Worm (Caenorhabditis elegans) whole organism, early embryonic: ENCODE results near the gene T25B6.3.
A peak's percentile ranks its signal among the peaks of the same experiment; 100 is the strongest.

Experiments used
- B0310.2 ChIP-seq: sonication (generic microtip); optimal IDR thresholded peaks from 2 replicates; lab custom pipeline; 2016; ENCODE audit warnings: mild to moderate bottlenecking, missing genetic modification characterization, missing compliant biosample characterization
- F13C5.2 ChIP-seq: sonication (generic microtip); optimal IDR thresholded peaks from 2 replicates; lab custom pipeline; 2017; ENCODE audit warnings: mild to moderate bottlenecking, missing genetic modification characterization, inconsistent platforms, missing compliant biosample characterization
- aly-1 ChIP-seq: sonication (generic microtip); optimal IDR thresholded peaks from 2 replicates; lab custom pipeline; 2016; ENCODE audit warnings: missing genetic modification characterization, missing compliant biosample characterization
- ama-1 ChIP-seq: fragments of 150-350 bp; optimal IDR thresholded peaks from 2 replicates; lab custom pipeline; 2014
- ceh-13 ChIP-seq: fragments of 200-800 bp; sonication (Bioruptor generic); optimal IDR thresholded peaks from 2 replicates; lab custom pipeline; 2018; ENCODE audit warnings: mild to moderate bottlenecking, missing genetic modification characterization, missing compliant biosample characterization
- ceh-36 ChIP-seq: sonication (generic microtip); optimal IDR thresholded peaks from 2 replicates; lab custom pipeline; 2016; ENCODE audit warnings: missing genetic modification characterization, inconsistent platforms, missing compliant biosample characterization
- ets-7 ChIP-seq: sonication (generic microtip); optimal IDR thresholded peaks from 2 replicates; lab custom pipeline; 2016; ENCODE audit warnings: missing genotype, missing genetic modification characterization, missing compliant biosample characterization
- flt-1 ChIP-seq: fragments of 200-800 bp; sonication (Bioruptor generic); IDR thresholded peaks from 2 replicates; pipeline ENCODE4 v1.3.6; 2022; ENCODE audit warnings: missing genetic modification characterization, missing compliant biosample characterization
- hmbx-1 ChIP-seq: sonication (generic microtip); optimal IDR thresholded peaks from 2 replicates; lab custom pipeline; 2016; ENCODE audit warnings: mild to moderate bottlenecking, missing genetic modification characterization, missing compliant biosample characterization
- hmg-4 ChIP-seq: fragments of 200-800 bp; sonication (Bioruptor generic); optimal IDR thresholded peaks from 2 replicates; lab custom pipeline; 2018; ENCODE audit warnings: mild to moderate bottlenecking, missing genetic modification characterization, missing compliant biosample characterization
- hnd-1 ChIP-seq: sonication (generic microtip); optimal IDR thresholded peaks from 2 replicates; lab custom pipeline; 2016; ENCODE audit warnings: missing genetic modification characterization, missing compliant biosample characterization
- pes-1 ChIP-seq: fragments of 200-800 bp; sonication (Bioruptor generic); IDR thresholded peaks from 2 replicates; pipeline ENCODE4 v1.3.6; 2022; ENCODE audit warnings: missing genetic modification reagents, missing genetic modification characterization, missing compliant biosample characterization
- scrt-1 ChIP-seq: fragments of 200-800 bp; sonication (Bioruptor generic); IDR thresholded peaks from 2 replicates; pipeline ENCODE4 v1.3.6; 2022; ENCODE audit warnings: missing genetic modification characterization, missing compliant biosample characterization
- sea-1 ChIP-seq: fragments of 200-800 bp; sonication (Bioruptor generic); conservative IDR thresholded peaks from 2 replicates; pipeline ENCODE4 v1.3.6; 2022; ENCODE audit warnings: missing genetic modification characterization, missing compliant biosample characterization
- tbx-11 ChIP-seq: fragments of 200-800 bp; sonication (Bioruptor generic); IDR thresholded peaks from 2 replicates; pipeline ENCODE4 v1.3.6; 2022; ENCODE audit warnings: missing genetic modification characterization, missing compliant biosample characterization
- tbx-37 ChIP-seq: fragments of 200-800 bp; sonication (Bioruptor generic); conservative IDR thresholded peaks from 2 replicates; pipeline ENCODE4 v1.3.6; 2022; ENCODE audit warnings: missing genetic modification reagents, missing genetic modification characterization, missing compliant biosample characterization
- tra-4 ChIP-seq: sonication (generic microtip); optimal IDR thresholded peaks from 2 replicates; lab custom pipeline; 2017; ENCODE audit warnings: missing genetic modification characterization, missing compliant biosample characterization

T25B6.3 gene

ce11 chrX:9027304-9027703 lies at the start of gene T25B6.3:
TSS of gene T25B6.3 (plus strand) at chrX:9027604.
- no peak for TF ChIP-seq ets-7
- no peak for TF ChIP-seq tbx-37
- TF ChIP-seq F13C5.2 = no peak
- no peak for TF ChIP-seq aly-1 (tag; lab: Kevin White, UChicago)
- TF ChIP-seq tra-4 (tag; lab: Kevin White, UChicago) = no peak
- no peak for TF ChIP-seq sea-1 (GFP tag; lab: Robert Waterston, UW)
- no peak for TF ChIP-seq hmg-4 (GFP tag; lab: Kevin White, UChicago)
- no peak for TF ChIP-seq pes-1
- TF ChIP-seq ama-1 (lab: Kevin White, UChicago) = no peak
- no peak for TF ChIP-seq ceh-36 (tag; lab: Kevin White, UChicago)
- TF ChIP-seq hnd-1 (tag; lab: Kevin White, UChicago) = no peak
- TF ChIP-seq scrt-1 (GFP tag; lab: Robert Waterston, UW) = no peak
- TF ChIP-seq ceh-13 (GFP tag; lab: Kevin White, UChicago) = no peak
- no peak for TF ChIP-seq tbx-11
- TF ChIP-seq flt-1 (GFP tag; lab: Robert Waterston, UW) = no peak
- TF ChIP-seq B0310.2 (tag; lab: Kevin White, UChicago) = no peak
- no peak for TF ChIP-seq hmbx-1 (tag; lab: Kevin White, UChicago)

- no peak for TF ChIP-seq ceh-13 (GFP tag; lab: Kevin White, UChicago)
- TF ChIP-seq aly-1 (tag; lab: Kevin White, UChicago) = no peak
- TF ChIP-seq scrt-1 (GFP tag; lab: Robert Waterston, UW) = no peak
- no peak for TF ChIP-seq hmg-4 (GFP tag; lab: Kevin White, UChicago)
- no peak for TF ChIP-seq hmbx-1 (tag; lab: Kevin White, UChicago)
- no peak for TF ChIP-seq F13C5.2
- no peak for TF ChIP-seq sea-1 (GFP tag; lab: Robert Waterston, UW)
- no peak for TF ChIP-seq pes-1
- TF ChIP-seq B0310.2 (tag; lab: Kevin White, UChicago) = no peak
- TF ChIP-seq hnd-1 (tag; lab: Kevin White, UChicago) = no peak
- TF ChIP-seq flt-1 (GFP tag; lab: Robert Waterston, UW) = no peak
- no peak for TF ChIP-seq tbx-37
- TF ChIP-seq tbx-11 = no peak
- TF ChIP-seq ceh-36 (tag; lab: Kevin White, UChicago) = no peak
- TF ChIP-seq ama-1 (lab: Kevin White, UChicago) = no peak
These were observed 46.7 kb upstream of the T25B6.3 start, which contains the start of gene nmur-1 for ce11 chrX:8980676-8981075. TSS of gene nmur-1 (plus strand) at chrX:8980976.

ce11 chrX:8986452-8986851 lies 41.0 kb upstream of the T25B6.3 start:
- TF ChIP-seq scrt-1 (GFP tag; lab: Robert Waterston, UW) (no peak), hmg-4 (GFP tag; lab: Kevin White, UChicago) (no peak), B0310.2 (tag; lab: Kevin White, UChicago) (no peak), ama-1 (lab: Kevin White, UChicago) (no peak), F13C5.2 (no peak), pes-1 (no peak), tra-4 (tag; lab: Kevin White, UChicago) (no peak), ceh-36 (tag; lab: Kevin White, UChicago) (no peak), flt-1 (GFP tag; lab: Robert Waterston, UW) (no peak)

ce11 chrX:8987828-8988227 lies 39.6 kb upstream of the T25B6.3 start, which contains the start of gene twk-18:
TSS of gene twk-18 (plus strand) at chrX:8988128.
- TF ChIP-seq tra-4 (tag; lab: Kevin White, UChicago) = no peak
- TF ChIP-seq ceh-36 (tag; lab: Kevin White, UChicago) = no peak
- TF ChIP-seq tbx-11 = no peak
- no peak for TF ChIP-seq ceh-13 (GFP tag; lab: Kevin White, UChicago)
- TF ChIP-seq aly-1 (tag; lab: Kevin White, UChicago) = no peak

- TF ChIP-seq scrt-1 (GFP tag; lab: Robert Waterston, UW) (no peak), ceh-13 (GFP tag; lab: Kevin White, UChicago) (no peak), F13C5.2 (no peak), ceh-36 (tag; lab: Kevin White, UChicago) (no peak), sea-1 (GFP tag; lab: Robert Waterston, UW) (no peak), tra-4 (tag; lab: Kevin White, UChicago) (no peak), ets-7 (no peak), pes-1 (no peak), B0310.2 (tag; lab: Kevin White, UChicago) (no peak), hnd-1 (tag; lab: Kevin White, UChicago) (no peak), ama-1 (lab: Kevin White, UChicago) (no peak), hmbx-1 (tag; lab: Kevin White, UChicago) (no peak), tbx-11 (no peak), flt-1 (GFP tag; lab: Robert Waterston, UW) (no peak), tbx-37 (no peak)
These were observed 35.4 kb upstream of the T25B6.3 start, which contains the start of gene C24A3.4 for ce11 chrX:8991856-8992456. TSS of gene C24A3.4 (plus strand) at chrX:8992406.

- no peak for TF ChIP-seq tra-4 (tag; lab: Kevin White, UChicago)
- TF ChIP-seq ets-7 = no peak
- TF ChIP-seq ama-1 (lab: Kevin White, UChicago) = no peak
- TF ChIP-seq ceh-13 (GFP tag; lab: Kevin White, UChicago) = no peak
- no peak for TF ChIP-seq hmbx-1 (tag; lab: Kevin White, UChicago)
- TF ChIP-seq B0310.2 (tag; lab: Kevin White, UChicago) = no peak
- no peak for TF ChIP-seq pes-1
- no peak for TF ChIP-seq tbx-37
- TF ChIP-seq F13C5.2 = peak; percentile 32
- TF ChIP-seq hnd-1 (tag; lab: Kevin White, UChicago) = no peak
- no peak for TF ChIP-seq ceh-36 (tag; lab: Kevin White, UChicago)
- no peak for TF ChIP-seq aly-1 (tag; lab: Kevin White, UChicago)
- TF ChIP-seq flt-1 (GFP tag; lab: Robert Waterston, UW) = no peak
- TF ChIP-seq tbx-11 = no peak
- TF ChIP-seq hmg-4 (GFP tag; lab: Kevin White, UChicago) = peak; percentile 22
- TF ChIP-seq sea-1 (GFP tag; lab: Robert Waterston, UW) = no peak
- TF ChIP-seq scrt-1 (GFP tag; lab: Robert Waterston, UW) = no peak
These were observed 31.9 kb upstream of the T25B6.3 start for ce11 chrX:8995527-8995946.
